Fruit fly (Drosophila melanogaster) whole organism, wandering third instar larva: ENCODE data around the gene CG31609.

Source experiments
- Abd-B ChIP-seq: fragments of >200 bp; optimal IDR thresholded peaks from 2 replicates; lab custom pipeline; 2017; ENCODE audit warnings: missing biosample characterization, missing genetic modification characterization
- CG9705 ChIP-seq: fragments of 200-800 bp; sonication (Bioruptor generic); optimal IDR thresholded peaks from 2 replicates; lab custom pipeline; 2018; ENCODE audit warnings: missing biosample characterization, mild to moderate bottlenecking, missing genetic modification characterization
- Dfd ChIP-seq: fragments of >200 bp; optimal IDR thresholded peaks from 2 replicates; lab custom pipeline; 2017; ENCODE audit warnings: missing biosample characterization, missing genetic modification characterization
- Dif ChIP-seq: fragments of 200-275, 200-300 bp; sonication (Bioruptor generic); optimal IDR thresholded peaks from 2 replicates; lab custom pipeline; 2018; ENCODE audit warnings: missing biosample characterization, missing genetic modification characterization; ENCODE audit not compliant: partially characterized antibody
- GATAd ChIP-seq: sonication (Bioruptor generic); optimal IDR thresholded peaks from 2 replicates; lab custom pipeline; 2016; ENCODE audit warnings: missing biosample characterization, missing genetic modification characterization
- HLH106 ChIP-seq: fragments of 200-800 bp; optimal IDR thresholded peaks from 3 replicates; lab custom pipeline; 2019; ENCODE audit warnings: missing biosample characterization, mild to moderate bottlenecking, missing genetic modification characterization, moderate library complexity
- Hnf4 ChIP-seq: fragments of 200-800 bp; sonication (Bioruptor generic); optimal IDR thresholded peaks from 2 replicates; lab custom pipeline; 2016; ENCODE audit warnings: missing biosample characterization, mild to moderate bottlenecking, missing genetic modification characterization
- Jra ChIP-seq: sonication (Bioruptor generic); optimal IDR thresholded peaks from 2 replicates; lab custom pipeline; 2016; ENCODE audit warnings: missing biosample characterization, missing genetic modification characterization
- Myc ChIP-seq: fragments of >200 bp; optimal IDR thresholded peaks from 2 replicates; lab custom pipeline; 2017
- N ChIP-seq: fragments of >200 bp; optimal IDR thresholded peaks from 2 replicates; lab custom pipeline; 2018; ENCODE audit warnings: missing biosample characterization, missing external identifiers, missing genetic modification characterization
- Rel ChIP-seq, 2 experiments: fragments of 200-800 bp; sonication (Bioruptor generic) in 1 of 2; optimal IDR thresholded peaks; 2 replicates in 1 of 2; 3 replicates in 1 of 2; lab custom pipeline; 2016 to 2019; ENCODE audit warnings: mild to moderate bottlenecking in 2 of 2, missing biosample characterization in 2 of 2, missing genetic modification characterization in 2 of 2, moderate library complexity in 1 of 2
- Sp1 ChIP-seq: fragments of 200-800 bp; sonication (Bioruptor generic); optimal IDR thresholded peaks from 3 replicates; lab custom pipeline; 2019; ENCODE audit warnings: missing biosample characterization, mild to moderate bottlenecking, missing genetic modification characterization, moderate library complexity
- Vsx2 ChIP-seq: fragments of 200-300, 225-300 bp; sonication (Bioruptor generic); optimal IDR thresholded peaks from 2 replicates; lab custom pipeline; 2018; ENCODE audit warnings: missing biosample characterization, missing genetic modification characterization; ENCODE audit not compliant: partially characterized antibody
- dl ChIP-seq, 2 experiments: fragments of 175-275, 200-275 bp in 1 of 2; fragments of 200-275 bp in 1 of 2; sonication (Bioruptor generic); optimal IDR thresholded peaks; lab custom pipeline; 2018; ENCODE audit warnings: mild to moderate bottlenecking in 2 of 2, missing biosample characterization in 2 of 2, missing genetic modification characterization in 2 of 2, moderate library complexity in 2 of 2; ENCODE audit not compliant: partially characterized antibody in 2 of 2, insufficient read depth in 1 of 2
- foxo ChIP-seq, 2 experiments: fragments of 200-800 bp; sonication (Bioruptor generic); optimal IDR thresholded peaks; 2 replicates in 1 of 2; 3 replicates in 1 of 2; lab custom pipeline; 2016 to 2017; ENCODE audit warnings: missing biosample characterization in 2 of 2, missing genetic modification characterization in 2 of 2
- fru ChIP-seq: fragments of 200-800 bp; sonication (Bioruptor generic); optimal IDR thresholded peaks from 3 replicates; lab custom pipeline; 2016; ENCODE audit warnings: missing biosample characterization, mild to moderate bottlenecking, missing genetic modification characterization
- h ChIP-seq: fragments of 200-800 bp; sonication (Bioruptor generic); optimal IDR thresholded peaks from 3 replicates; lab custom pipeline; 2016; ENCODE audit warnings: missing biosample characterization, mild to moderate bottlenecking, missing genetic modification characterization
- jim ChIP-seq: fragments of 175-275, 200-325 bp; sonication (Bioruptor generic); optimal IDR thresholded peaks from 2 replicates; lab custom pipeline; 2016; ENCODE audit warnings: missing biosample characterization, mild to moderate bottlenecking, missing genetic modification characterization
- lola ChIP-seq: fragments of >200 bp; optimal IDR thresholded peaks from 2 replicates; lab custom pipeline; 2017; ENCODE audit warnings: missing biosample characterization, missing genetic modification characterization
- rgr ChIP-seq: fragments of 200-800 bp; sonication (Bioruptor generic); optimal IDR thresholded peaks from 3 replicates; lab custom pipeline; 2016; ENCODE audit warnings: missing biosample characterization, mild to moderate bottlenecking, missing genetic modification characterization
- sage ChIP-seq: fragments of 200-800 bp; sonication (Bioruptor generic); optimal IDR thresholded peaks from 2 replicates; lab custom pipeline; 2016; ENCODE audit warnings: missing biosample characterization, mild to moderate bottlenecking, missing genetic modification characterization
- sv ChIP-seq: fragments of 200-800 bp; sonication (Bioruptor generic); optimal IDR thresholded peaks from 3 replicates; lab custom pipeline; 2016; ENCODE audit warnings: missing biosample characterization, missing genetic modification characterization
- tai ChIP-seq: sonication (Bioruptor generic); optimal IDR thresholded peaks from 2 replicates; lab custom pipeline; 2016; ENCODE audit warnings: missing biosample characterization, missing genetic modification characterization
- usp ChIP-seq: fragments of >200 bp; optimal IDR thresholded peaks from 2 replicates; lab custom pipeline; 2017; ENCODE audit warnings: missing biosample characterization, missing genetic modification characterization
- woc ChIP-seq: sonication (Bioruptor generic); optimal IDR thresholded peaks from 2 replicates; lab custom pipeline; 2016; ENCODE audit warnings: missing biosample characterization, mild to moderate bottlenecking, missing genetic modification characterization

Gene CG31609

DNA sequence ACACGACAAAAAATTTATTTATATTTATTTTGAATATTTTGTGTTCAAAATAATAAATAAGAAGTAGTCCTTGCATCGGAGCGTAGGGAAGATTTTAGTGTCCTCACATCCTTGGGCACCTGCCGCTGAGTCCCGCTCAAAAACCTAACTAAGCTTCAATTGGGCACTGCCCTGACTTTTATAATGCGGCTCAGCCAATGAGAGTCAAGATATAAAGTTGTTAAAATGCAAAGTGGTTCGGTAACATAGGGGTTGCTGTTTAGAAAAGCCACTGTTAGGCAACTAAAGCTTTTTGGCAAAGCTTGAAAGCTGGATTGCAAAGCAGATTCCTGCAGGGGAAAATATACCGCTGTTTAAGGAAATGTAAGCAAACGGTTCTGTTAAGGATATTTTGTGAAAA, 14.6 kb upstream of the CG31609 start:
- TF ChIP-seq Vsx2 (GFP tag; lab: Kevin White, UChicago): no peak

dm6 chr2L:9083807-9084206, 13.6 kb upstream of the CG31609 start, which contains the start of gene Toll-4:
Toll-4 (plus strand) TSS chr2L:9084107.
- no peak for TF ChIP-seq Dfd (GFP tag; lab: Kevin White, UChicago)
- no peak for TF ChIP-seq CG9705 (GFP tag; lab: Kevin White, UChicago)
- no peak for TF ChIP-seq h (GFP tag; lab: Kevin White, UChicago)
- no peak for TF ChIP-seq N (GFP tag; lab: Kevin White, UChicago)
- TF ChIP-seq Sp1: no peak
- TF ChIP-seq HLH106 (tag; lab: Kevin White, UChicago): no peak
- TF ChIP-seq Dif (GFP tag; lab: Kevin White, UChicago): no peak
- no peak for TF ChIP-seq dl (GFP tag; optimal IDR thresholded peaks at IDR 0.05; lab: Kevin White, UChicago; ENCODE audit: insufficient read depth in 1 of 2, partially characterized antibody in 2 of 2)
- no peak for TF ChIP-seq woc
- TF ChIP-seq usp: no peak
- no peak for TF ChIP-seq lola
- TF ChIP-seq Hnf4: no peak
- TF ChIP-seq Rel (GFP tag; optimal IDR thresholded peaks at IDR 0.05; lab: Kevin White, UChicago): no peak
- no peak for TF ChIP-seq Rel (tag; optimal IDR thresholded peaks at IDR 0.05; lab: Kevin White, UChicago)

- TF ChIP-seq GATAd (GFP tag; lab: Kevin White, UChicago) (no peak), tai (no peak), foxo (GFP tag; optimal IDR thresholded peaks at IDR 0.05; lab: Kevin White, UChicago) (no peak), Dif (GFP tag; lab: Kevin White, UChicago) (peak; percentile 38)
- TF ChIP-seq, all 38 proteins: peak for 1
These were observed 7.7 kb upstream of the CG31609 start for dm6 chr2L:9089543-9090088.

- no peak for TF ChIP-seq rgr (GFP tag; lab: Kevin White, UChicago)
- TF ChIP-seq lola: no peak
- no peak for TF ChIP-seq Jra (GFP tag; lab: Kevin White, UChicago)
- TF ChIP-seq CG9705 (GFP tag; lab: Kevin White, UChicago): no peak
- TF ChIP-seq Myc (lab: Kevin White, UChicago): no peak
These were observed 14.2 kb downstream of the CG31609 start, which contains the start of gene Or30a for dm6 chr2L:9111514-9111913. Or30a (plus strand) TSS chr2L:9111814.

- TF ChIP-seq Vsx2 (GFP tag; lab: Kevin White, UChicago) (peak; percentile 6), Dif (GFP tag; lab: Kevin White, UChicago) (peak; percentile 6), Myc (lab: Kevin White, UChicago) (peak; percentile 66), GATAd (GFP tag; lab: Kevin White, UChicago) (no peak), N (GFP tag; lab: Kevin White, UChicago) (peak; percentile 60), Dfd (GFP tag; lab: Kevin White, UChicago) (no peak)
- TF ChIP-seq, all 38 proteins: peak for 4
These were observed 23.3 kb downstream of the CG31609 start for dm6 chr2L:9120475-9121309.

DNA sequence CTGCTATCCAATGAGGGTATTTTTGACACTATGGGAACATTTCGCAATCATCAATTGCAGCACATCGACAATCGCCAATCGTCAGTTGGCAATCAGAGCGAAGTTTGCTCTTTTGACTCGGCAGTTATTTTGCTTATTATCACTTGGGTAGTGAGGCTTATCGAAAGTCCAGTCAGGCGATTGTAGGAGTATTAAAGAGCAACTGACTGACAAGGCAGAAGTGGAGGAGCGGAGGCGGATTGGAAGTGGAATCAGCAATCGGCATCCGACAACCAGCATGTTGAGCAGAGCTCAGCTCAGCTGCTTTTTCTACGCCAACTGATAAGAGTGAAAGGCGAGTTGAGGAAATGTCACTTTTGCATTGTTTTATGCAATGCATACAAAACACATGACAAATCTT, 25.0 kb downstream of the CG31609 start:
- TF ChIP-seq Sp1 (no peak), Abd-B (no peak), jim (GFP tag; lab: Kevin White, UChicago) (no peak), fru (GFP tag; lab: Kevin White, UChicago) (no peak), tai (no peak), Vsx2 (GFP tag; lab: Kevin White, UChicago) (no peak), Rel (GFP tag; optimal IDR thresholded peaks at IDR 0.05; lab: Kevin White, UChicago) (no peak), Rel (tag; optimal IDR thresholded peaks at IDR 0.05; lab: Kevin White, UChicago) (no peak), Myc (lab: Kevin White, UChicago) (no peak), sv (GFP tag; lab: Kevin White, UChicago) (no peak), Jra (GFP tag; lab: Kevin White, UChicago) (no peak), sage (no peak), HLH106 (tag; lab: Kevin White, UChicago) (no peak)
